Fruit fly (Drosophila melanogaster) Kc167 (cell line): ENCODE results near the gene Srx.

Experiments used
- Myc ChIP-seq: fragments of >200 bp; optimal IDR thresholded peaks from 2 replicates; lab custom pipeline; 2017; ENCODE audit warnings: missing external identifiers
- Sin3A ChIP-seq: fragments of >200 bp; optimal IDR thresholded peaks from 2 replicates; lab custom pipeline; 2018; ENCODE audit warnings: missing external identifiers
- h ChIP-seq: fragments of >200 bp; optimal IDR thresholded peaks from 3 replicates; lab custom pipeline; 2018; ENCODE audit warnings: missing external identifiers
- insv ChIP-seq: fragments of >200 bp; optimal IDR thresholded peaks from 3 replicates; lab custom pipeline; 2018; ENCODE audit warnings: missing external identifiers
- psq ChIP-seq: fragments of >200 bp; optimal IDR thresholded peaks from 2 replicates; lab custom pipeline; 2017; ENCODE audit warnings: missing external identifiers
- ttk ChIP-seq: sonication (Bioruptor generic); optimal IDR thresholded peaks from 2 replicates; lab custom pipeline; 2017; ENCODE audit warnings: missing external identifiers

Srx gene

DNA sequence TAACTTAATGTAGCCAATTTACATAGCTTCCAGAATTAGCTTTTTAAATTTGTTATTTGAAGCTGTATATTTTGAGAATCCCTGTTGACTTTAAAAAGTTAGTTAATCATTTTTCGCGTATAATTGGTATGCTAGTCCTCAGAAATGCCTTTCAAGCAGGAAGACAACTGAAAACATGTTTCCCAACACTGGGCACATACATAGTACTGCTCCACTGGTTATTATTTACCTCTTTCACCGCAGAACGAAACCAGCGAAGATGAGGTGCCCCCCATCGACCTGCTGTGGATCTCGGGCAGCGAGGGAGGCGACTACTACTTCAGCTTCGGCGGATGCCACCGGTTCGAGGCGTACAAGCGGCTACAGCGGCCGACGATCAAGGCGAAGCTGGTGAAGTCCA is 1.0 kb downstream of the Srx start:
- TF ChIP-seq psq (lab: Kevin White, UChicago), result no peak

- TF ChIP-seq ttk (lab: Kevin White, UChicago), result no peak
- no peak for TF ChIP-seq Sin3A
- no peak for TF ChIP-seq h (lab: Kevin White, UChicago)
- no peak for TF ChIP-seq insv (lab: Kevin White, UChicago)
These were observed 3.9 kb downstream of the Srx start, which contains the start of the genes Arp8 and CG6769 for dm6 chrX:17860711-17861110. Gene Arp8, minus strand, starts transcription at chrX:17860800. Gene CG6769, plus strand, starts transcription at chrX:17861002.

DNA sequence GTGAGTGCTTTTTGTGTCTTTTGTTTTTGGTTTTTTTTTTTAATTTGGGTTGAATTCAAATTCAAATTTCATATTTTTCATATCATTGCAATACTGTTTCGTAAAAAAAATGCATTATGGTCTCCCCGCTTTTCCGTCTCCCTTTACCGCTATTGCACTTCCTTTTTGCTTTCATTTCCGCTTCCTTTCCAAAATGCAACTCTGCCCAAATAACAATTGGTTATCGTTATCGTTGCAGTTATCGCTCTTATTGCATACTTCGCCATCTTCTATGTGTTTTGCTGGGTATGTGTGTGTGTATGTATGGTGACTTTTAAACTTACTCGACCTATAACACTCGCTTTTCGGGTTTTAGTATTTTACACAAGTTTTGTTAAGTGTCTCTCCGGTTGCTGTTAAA is 8.3 kb downstream of the Srx start:
- TF ChIP-seq insv (lab: Kevin White, UChicago), result no peak
- no peak for TF ChIP-seq psq (lab: Kevin White, UChicago)
- no peak for TF ChIP-seq Myc (lab: Kevin White, UChicago)
- TF ChIP-seq h (lab: Kevin White, UChicago), result no peak

- no peak for TF ChIP-seq Myc (lab: Kevin White, UChicago)
- TF ChIP-seq h (lab: Kevin White, UChicago), result no peak
- no peak for TF ChIP-seq ttk (lab: Kevin White, UChicago)
- TF ChIP-seq Sin3A, result no peak
- TF ChIP-seq insv (lab: Kevin White, UChicago), result no peak
- no peak for TF ChIP-seq psq (lab: Kevin White, UChicago)
These were observed 14.0 kb downstream of the Srx start for dm6 chrX:17870614-17871394.

DNA sequence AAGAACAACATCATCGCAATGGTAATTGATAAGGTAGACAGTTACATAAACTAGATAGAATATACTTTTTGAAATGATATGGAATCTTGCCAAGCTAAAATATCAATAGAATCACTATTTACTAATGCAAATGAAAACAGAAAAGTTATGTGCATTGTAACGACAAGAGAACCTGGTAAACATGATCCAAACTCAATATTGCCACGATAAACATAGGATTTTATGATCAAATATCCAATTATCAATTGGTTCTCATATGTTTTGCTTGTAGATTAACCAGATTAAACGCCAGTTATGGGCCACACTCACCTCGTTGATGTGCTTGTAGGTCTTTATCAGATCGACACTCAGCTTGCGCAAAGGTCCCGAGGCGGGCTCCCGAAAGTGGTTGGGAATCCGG is 15.5 kb downstream of the Srx start:
- TF ChIP-seq h (lab: Kevin White, UChicago) (no peak), insv (lab: Kevin White, UChicago) (no peak), ttk (lab: Kevin White, UChicago) (no peak), Myc (lab: Kevin White, UChicago) (no peak), Sin3A (no peak), psq (lab: Kevin White, UChicago) (no peak)

dm6 chrX:17873329-17873728 is 16.6 kb downstream of the Srx start:
- TF ChIP-seq Myc (lab: Kevin White, UChicago) (no peak), h (lab: Kevin White, UChicago) (no peak), insv (lab: Kevin White, UChicago) (no peak), ttk (lab: Kevin White, UChicago) (no peak), Sin3A (no peak), psq (lab: Kevin White, UChicago) (no peak)

DNA sequence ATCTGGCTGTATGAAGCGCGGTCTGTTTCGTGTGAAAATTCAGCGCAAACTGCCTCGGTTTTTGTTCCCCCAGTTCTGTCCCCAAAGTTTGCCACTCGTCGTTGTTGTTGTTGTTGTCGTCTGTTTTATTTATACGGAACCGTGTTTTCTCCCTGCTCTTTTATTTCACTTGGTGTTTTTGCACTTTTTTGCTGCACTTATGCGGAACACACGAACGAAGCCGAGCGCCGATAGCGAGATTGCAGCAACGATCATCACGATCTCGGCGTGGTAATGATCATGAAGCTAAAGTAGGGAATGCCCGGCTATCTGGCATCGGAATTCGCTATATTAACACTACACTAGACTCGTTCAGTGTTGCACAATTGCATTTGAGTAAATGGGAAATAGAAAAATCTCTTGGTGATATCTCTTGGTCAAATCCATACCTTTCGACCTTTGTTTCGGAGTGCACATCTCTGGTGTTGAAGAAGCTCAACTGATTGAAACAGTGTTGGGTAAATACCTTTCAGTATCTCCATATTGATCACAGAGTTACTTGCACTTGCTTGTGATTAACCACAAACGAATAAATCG is 18.3 kb downstream of the Srx start:
- TF ChIP-seq psq (lab: Kevin White, UChicago) (no peak), Myc (lab: Kevin White, UChicago) (no peak), insv (lab: Kevin White, UChicago) (no peak), Sin3A (no peak), h (lab: Kevin White, UChicago) (no peak), ttk (lab: Kevin White, UChicago) (no peak)

dm6 chrX:17875695-17876094 is 18.9 kb downstream of the Srx start:
- no peak for TF ChIP-seq insv (lab: Kevin White, UChicago)

- TF ChIP-seq ttk (lab: Kevin White, UChicago), result no peak
- TF ChIP-seq insv (lab: Kevin White, UChicago), result no peak
- no peak for TF ChIP-seq Sin3A
These were observed 19.7 kb downstream of the Srx start for dm6 chrX:17876518-17876917.

DNA sequence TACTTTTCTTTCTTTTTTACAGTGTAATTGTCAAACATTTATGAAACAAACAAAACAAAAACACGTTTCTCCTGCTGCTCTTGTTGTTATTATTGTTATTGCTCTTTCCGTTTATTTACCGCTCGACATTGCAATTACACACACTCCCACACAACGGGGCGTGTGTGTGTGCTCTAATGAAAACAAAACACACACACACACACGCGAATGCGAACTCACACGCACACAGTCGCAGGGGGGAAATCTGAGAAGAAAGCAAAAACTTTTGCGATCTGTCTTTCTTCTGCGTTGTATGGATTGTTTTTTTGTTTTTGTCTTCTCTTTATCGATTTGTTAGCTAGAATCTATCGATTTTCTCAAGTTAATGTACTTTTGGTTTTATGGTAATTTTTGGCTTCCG is 21.2 kb downstream of the Srx start:
- TF ChIP-seq ttk (lab: Kevin White, UChicago) (no peak), h (lab: Kevin White, UChicago) (no peak), Sin3A (no peak), insv (lab: Kevin White, UChicago) (no peak), Myc (lab: Kevin White, UChicago) (no peak), psq (lab: Kevin White, UChicago) (no peak)

DNA sequence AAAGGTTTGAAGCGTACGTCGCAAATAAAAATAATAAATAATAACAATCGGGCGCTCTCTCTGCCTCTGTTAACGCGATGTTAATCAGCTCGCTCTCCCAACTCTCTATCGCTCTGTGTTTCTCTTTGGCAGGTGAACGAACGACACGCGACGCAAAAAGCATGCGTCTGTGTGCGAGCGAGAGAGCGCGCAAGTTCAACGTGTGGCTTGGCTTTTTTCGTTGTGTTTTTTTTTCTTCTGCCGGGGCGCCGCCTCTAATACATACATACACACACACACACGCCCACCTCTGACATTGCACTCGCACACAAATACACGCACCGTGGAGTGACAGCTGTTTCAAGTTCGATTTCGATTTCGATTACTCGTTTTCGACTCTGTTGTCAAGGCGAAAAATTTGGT is 21.9 kb downstream of the Srx start:
- no peak for TF ChIP-seq psq (lab: Kevin White, UChicago)
- no peak for TF ChIP-seq ttk (lab: Kevin White, UChicago)
- no peak for TF ChIP-seq Myc (lab: Kevin White, UChicago)
- no peak for TF ChIP-seq h (lab: Kevin White, UChicago)
- TF ChIP-seq insv (lab: Kevin White, UChicago), result no peak
- no peak for TF ChIP-seq Sin3A

- no peak for TF ChIP-seq Sin3A
- no peak for TF ChIP-seq insv (lab: Kevin White, UChicago)
- no peak for TF ChIP-seq psq (lab: Kevin White, UChicago)
- TF ChIP-seq ttk (lab: Kevin White, UChicago), result no peak
- TF ChIP-seq h (lab: Kevin White, UChicago), result no peak
- TF ChIP-seq Myc (lab: Kevin White, UChicago), result no peak
These were observed 22.6 kb downstream of the Srx start for dm6 chrX:17879211-17879897.
